Fruit fly (Drosophila melanogaster) whole organism, embryonic: Measurements from ENCODE around the gene Cpr65Ea.

ENCODE experiments used
- BtbVII ChIP-seq: fragments of 200-800 bp; sonication (Bioruptor generic); optimal IDR thresholded peaks from 3 replicates; lab custom pipeline; 2017; ENCODE audit warnings: missing biosample characterization, mild to moderate bottlenecking, missing genetic modification characterization
- CG15269 ChIP-seq: fragments of 200-800 bp; sonication (Bioruptor generic); optimal IDR thresholded peaks from 2 replicates; lab custom pipeline; 2018; ENCODE audit warnings: missing biosample characterization, mild to moderate bottlenecking, missing genetic modification characterization, moderate library complexity
- CG15479 ChIP-seq: fragments of 200-800 bp; sonication (Bioruptor generic); optimal IDR thresholded peaks from 3 replicates; lab custom pipeline; 2019; ENCODE audit warnings: missing biosample characterization, mild to moderate bottlenecking, missing genetic modification characterization, moderate library complexity
- CG15514 ChIP-seq: fragments of 200-800 bp; sonication (Bioruptor generic); optimal IDR thresholded peaks from 3 replicates; lab custom pipeline; 2017; ENCODE audit warnings: missing biosample characterization, missing genetic modification characterization, mild to moderate bottlenecking, moderate library complexity, missing genetic modification reagents
- CG16815 ChIP-seq: fragments of 200-800 bp; sonication (Bioruptor generic); optimal IDR thresholded peaks from 3 replicates; lab custom pipeline; 2017; ENCODE audit warnings: missing biosample characterization, mild to moderate bottlenecking, missing genetic modification characterization
- CG6272 ChIP-seq: fragments of 200-800 bp; sonication (Bioruptor generic); IDR thresholded peaks from 2 replicates; pipeline ENCODE4 v1.3.6; 2022; ENCODE audit warnings: missing biosample characterization, missing genetic modification characterization
- CG7357 ChIP-seq: fragments of 200-800 bp; sonication (Bioruptor generic); IDR thresholded peaks from 3 replicates; pipeline ENCODE4 v1.3.6; 2022; ENCODE audit warnings: missing biosample characterization, missing genetic modification characterization
- CG8089 ChIP-seq: fragments of 200-800 bp; sonication (Bioruptor generic); optimal IDR thresholded peaks from 3 replicates; lab custom pipeline; 2016; ENCODE audit warnings: missing biosample characterization, missing genetic modification characterization
- Ets65A ChIP-seq: fragments of 200-800 bp; sonication (Bioruptor generic); peaks from one replicate; lab custom pipeline; 2016; ENCODE audit warnings: missing biosample characterization, missing genetic modification characterization
- Fer2 ChIP-seq: fragments of 200-800 bp; sonication (Bioruptor generic); optimal IDR thresholded peaks from 2 replicates; lab custom pipeline; 2018; ENCODE audit warnings: missing biosample characterization, mild to moderate bottlenecking, missing genetic modification characterization, moderate library complexity
- Hr39 ChIP-seq: fragments of >200 bp; optimal IDR thresholded peaks from 2 replicates; lab custom pipeline; 2017
- Nf-YB ChIP-seq: fragments of 200-800 bp; sonication (Bioruptor generic); optimal IDR thresholded peaks from 3 replicates; lab custom pipeline; 2019; ENCODE audit warnings: missing biosample characterization, mild to moderate bottlenecking, missing genetic modification characterization, moderate library complexity
- NfI ChIP-seq: fragments of 200-800 bp; sonication (Bioruptor generic); optimal IDR thresholded peaks from 3 replicates; lab custom pipeline; 2018; ENCODE audit warnings: missing biosample characterization, mild to moderate bottlenecking, missing genetic modification characterization, moderate library complexity
- Ravus ChIP-seq: fragments of 200-800 bp; sonication (Bioruptor generic); IDR thresholded peaks from 2 replicates; pipeline ENCODE4 v1.3.6; 2022; ENCODE audit warnings: missing biosample characterization, missing genetic modification characterization
- Rx ChIP-seq: fragments of 200-800 bp; sonication (Bioruptor generic); IDR thresholded peaks from 2 replicates; pipeline ENCODE4 v1.3.6; 2022; ENCODE audit warnings: missing biosample characterization, missing genetic modification characterization
- corto ChIP-seq: fragments of 200-800 bp; sonication (Bioruptor generic); optimal IDR thresholded peaks from 2 replicates; lab custom pipeline; 2016; ENCODE audit warnings: missing biosample characterization, mild to moderate bottlenecking, missing genetic modification characterization, moderate library complexity
- cwo ChIP-seq: fragments of 200-800 bp; sonication (Bioruptor generic); optimal IDR thresholded peaks from 3 replicates; lab custom pipeline; 2017; ENCODE audit warnings: missing biosample characterization, missing genetic modification characterization, mild to moderate bottlenecking, moderate library complexity, missing genetic modification reagents
- ewg ChIP-seq: fragments of 200-800 bp; sonication (Bioruptor generic); optimal IDR thresholded peaks from 3 replicates; lab custom pipeline; 2017; ENCODE audit warnings: mild to moderate bottlenecking, missing biosample characterization, missing genetic modification reagents, missing genetic modification characterization
- fd102C ChIP-seq: fragments of 200-800 bp; sonication (Bioruptor generic); optimal IDR thresholded peaks from 2 replicates; lab custom pipeline; 2018; ENCODE audit warnings: missing biosample characterization, mild to moderate bottlenecking, missing genetic modification characterization, moderate library complexity
- gsb-n ChIP-seq: fragments of 200-800 bp; sonication (Bioruptor generic); optimal IDR thresholded peaks from 3 replicates; lab custom pipeline; 2018; ENCODE audit warnings: missing biosample characterization, mild to moderate bottlenecking, missing genetic modification characterization
- hth ChIP-seq: fragments of >200 bp; optimal IDR thresholded peaks from 2 replicates; lab custom pipeline; 2017; ENCODE audit warnings: inconsistent platforms
- jumu ChIP-seq: fragments of 200-800 bp; sonication (Bioruptor generic); optimal IDR thresholded peaks from 3 replicates; lab custom pipeline; 2016; ENCODE audit warnings: missing biosample characterization, missing genetic modification characterization
- nerfin-2 ChIP-seq: fragments of 200-800 bp; sonication (Bioruptor generic); IDR thresholded peaks from 2 replicates; pipeline ENCODE4 v1.3.6; 2022; ENCODE audit warnings: missing biosample characterization, missing genetic modification characterization; ENCODE audit not compliant: partially characterized antibody
- row ChIP-seq: fragments of 200-800 bp; sonication (Bioruptor generic); IDR thresholded peaks from 3 replicates; pipeline ENCODE4 v1.3.6; 2022; ENCODE audit warnings: missing biosample characterization, missing genetic modification characterization
- tap ChIP-seq: fragments of 200-800 bp; optimal IDR thresholded peaks from 3 replicates; lab custom pipeline; 2019; ENCODE audit warnings: missing biosample characterization, mild to moderate bottlenecking, missing genetic modification characterization, moderate library complexity
- twi ChIP-seq: fragments of 200-800 bp; optimal IDR thresholded peaks from 2 replicates; lab custom pipeline; 2019; ENCODE audit warnings: missing biosample characterization, mild to moderate bottlenecking, missing genetic modification characterization, moderate library complexity
- unpg ChIP-seq: fragments of 200-800 bp; sonication (Bioruptor generic); optimal IDR thresholded peaks from 3 replicates; lab custom pipeline; 2018; ENCODE audit warnings: missing biosample characterization, mild to moderate bottlenecking, missing genetic modification characterization, moderate library complexity

Cpr65Ea gene

dm6 chr3L:7077258-7077657, 9.2 kb downstream of the Cpr65Ea start, which contains the start of gene CG8641 (continued):
- TF ChIP-seq Ravus (GFP tag; lab: Robert Waterston, UW), result no peak
- TF ChIP-seq ewg (GFP tag; lab: Kevin White, UChicago), result peak; percentile 71
- TF ChIP-seq gsb-n, result no peak
- no peak for TF ChIP-seq CG7357 (GFP tag; lab: Robert Waterston, UW)
- no peak for TF ChIP-seq twi (tag; lab: Kevin White, UChicago)

dm6 chr3L:7075147-7075546, 11.3 kb downstream of the Cpr65Ea start, which contains the start of gene CG34030:
TSS of gene CG34030 (minus strand) at chr3L:7075247.
- no peak for TF ChIP-seq unpg (GFP tag; lab: Kevin White, UChicago)
- TF ChIP-seq Rx (GFP tag; lab: Robert Waterston, UW), result no peak
- TF ChIP-seq cwo (GFP tag; lab: Kevin White, UChicago), result no peak
- TF ChIP-seq CG8089 (GFP tag; lab: Kevin White, UChicago), result no peak
- TF ChIP-seq BtbVII (GFP tag; lab: Kevin White, UChicago), result no peak
- TF ChIP-seq corto, result no peak
- no peak for TF ChIP-seq ewg (GFP tag; lab: Kevin White, UChicago)
- no peak for TF ChIP-seq CG16815 (GFP tag; lab: Kevin White, UChicago)
- no peak for TF ChIP-seq CG15479 (GFP tag; lab: Kevin White, UChicago)
- no peak for TF ChIP-seq tap (tag; lab: Kevin White, UChicago)
- no peak for TF ChIP-seq fd102C (GFP tag; lab: Kevin White, UChicago)
- no peak for TF ChIP-seq hth
- TF ChIP-seq Nf-YB (GFP tag; lab: Kevin White, UChicago), result no peak

dm6 chr3L:7069099-7069498, 17.3 kb downstream of the Cpr65Ea start, which contains the start of gene CG32391:
TSS of gene CG32391 (minus strand) at chr3L:7069199.
- TF ChIP-seq nerfin-2 (no peak), Ets65A (peak; percentile 29)

- no peak for TF ChIP-seq Fer2 (tag; lab: Kevin White, UChicago)
- no peak for TF ChIP-seq CG15269 (tag; lab: Kevin White, UChicago)
Measured at dm6 chr3L:7066014-7066413, 20.4 kb downstream of the Cpr65Ea start, which contains the start of gene CG14823. TSS of gene CG14823 (plus strand) at chr3L:7066314.

DNA sequence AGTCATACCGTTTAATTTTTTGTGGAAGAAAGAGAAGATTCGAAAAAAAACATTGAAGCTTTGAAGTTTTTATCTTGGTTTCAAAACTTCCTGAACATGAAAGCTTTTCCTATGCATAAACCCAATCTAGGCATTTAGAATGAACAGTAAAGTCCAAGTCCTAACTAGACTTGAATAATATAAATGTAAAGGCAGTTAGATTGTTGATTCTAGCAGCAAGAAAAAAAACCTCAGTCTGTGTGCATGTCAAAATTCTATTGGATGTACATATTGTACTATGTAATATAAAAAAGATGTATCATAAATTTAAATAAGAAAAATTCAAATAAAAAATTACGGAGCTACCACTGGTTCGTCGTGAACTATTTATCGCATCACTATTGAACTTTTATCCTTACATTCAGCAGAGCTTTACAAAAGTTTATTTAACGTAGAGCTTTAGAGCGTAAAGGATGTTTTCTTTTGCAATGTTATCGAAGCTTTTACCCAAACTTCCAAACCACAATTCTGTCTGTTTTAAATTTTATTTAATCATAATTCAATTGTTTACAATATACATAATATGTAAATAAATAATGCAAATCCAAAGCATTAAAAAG, 27.9 kb downstream of the Cpr65Ea start:
- TF ChIP-seq row (GFP tag; lab: Robert Waterston, UW) (peak; percentile 31; the same call in 1 of the 3 replicates), CG15514 (GFP tag; lab: Kevin White, UChicago) (peak; percentile 97), NfI (GFP tag; lab: Kevin White, UChicago) (no peak), jumu (GFP tag; lab: Kevin White, UChicago) (no peak)

- TF ChIP-seq CG6272 (no peak), Hr39 (lab: Kevin White, UChicago) (peak; percentile 68)
Measured at dm6 chr3L:7037843-7038242, 48.6 kb downstream of the Cpr65Ea start.
